Fruit fly (Drosophila melanogaster) Kc167 (cell line): ENCODE data around the gene Jon25Bii.

Source experiments
- Myc ChIP-seq: fragments of >200 bp; optimal IDR thresholded peaks from 2 replicates; lab custom pipeline; 2017; ENCODE audit warnings: missing external identifiers
- Sin3A ChIP-seq: fragments of >200 bp; optimal IDR thresholded peaks from 2 replicates; lab custom pipeline; 2018; ENCODE audit warnings: missing external identifiers
- h ChIP-seq: fragments of >200 bp; optimal IDR thresholded peaks from 3 replicates; lab custom pipeline; 2018; ENCODE audit warnings: missing external identifiers
- insv ChIP-seq: fragments of >200 bp; optimal IDR thresholded peaks from 3 replicates; lab custom pipeline; 2018; ENCODE audit warnings: missing external identifiers
- psq ChIP-seq: fragments of >200 bp; optimal IDR thresholded peaks from 2 replicates; lab custom pipeline; 2017; ENCODE audit warnings: missing external identifiers
- ttk ChIP-seq: sonication (Bioruptor generic); optimal IDR thresholded peaks from 2 replicates; lab custom pipeline; 2017; ENCODE audit warnings: missing external identifiers

DNA sequence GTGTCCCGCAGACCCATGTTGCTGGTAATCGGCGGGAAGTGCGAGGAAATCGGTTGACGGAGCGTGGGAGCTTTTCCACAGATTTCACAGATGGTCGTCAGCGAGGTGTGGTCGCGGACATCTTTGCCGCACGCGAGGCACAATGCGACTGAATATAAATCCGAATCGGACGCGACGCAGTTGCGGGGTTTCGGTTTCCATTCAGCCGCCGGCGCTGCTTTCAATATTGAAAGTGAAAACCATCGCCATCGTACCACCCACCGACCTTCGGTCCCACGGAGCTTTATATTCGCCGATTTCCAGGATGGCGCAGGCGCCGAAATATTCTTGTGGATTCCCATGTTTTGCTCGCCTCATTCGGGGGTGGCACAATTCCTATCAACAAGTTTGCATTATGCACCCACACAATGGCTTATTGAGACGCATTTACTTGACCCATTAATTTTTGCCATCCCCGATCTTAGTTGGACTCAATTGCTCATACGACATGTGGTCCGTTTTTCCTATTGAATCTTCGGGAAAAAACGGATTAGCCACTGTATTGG is 16.5 kb downstream of the Jon25Bii start, which contains the start of gene hoe2:
- no peak for TF ChIP-seq Myc
- TF ChIP-seq psq (lab: Kevin White, UChicago) = no peak
- no peak for TF ChIP-seq h (lab: Kevin White, UChicago)
- no peak for TF ChIP-seq ttk (lab: Kevin White, UChicago)
- TF ChIP-seq insv (lab: Kevin White, UChicago) = no peak
- no peak for TF ChIP-seq Sin3A (lab: Kevin White, UChicago)
